Worm (Caenorhabditis elegans): ENCODE results near the gene F38E1.10.

ce11 chrV:8334360-8334759, 41.0 kb downstream of the F38E1.10 start, which contains the start of gene tmd-2:
- TF ChIP-seq unc-62 (GFP tag; optimal IDR thresholded peaks at IDR 0.05), result no peak
- TF ChIP-seq snpc-4 (tag; optimal IDR thresholded peaks at IDR 0.05), result no peak
- no peak for TF ChIP-seq mab-5 (tag; optimal IDR thresholded peaks at IDR 0.05)
- no peak for TF ChIP-seq fos-1 (tag; optimal IDR thresholded peaks at IDR 0.05)
- no peak for TF ChIP-seq elt-3 (tag; optimal IDR thresholded peaks at IDR 0.05)
- no peak for TF ChIP-seq R02D3.7 (tag; optimal IDR thresholded peaks at IDR 0.05)
- no peak for TF ChIP-seq zag-1 (tag; optimal IDR thresholded peaks at IDR 0.05)
